Worm (Caenorhabditis elegans): Measurements from ENCODE around the gene sra-7.

The sra-7 gene

ce11 chrII:9544386-9544785, at the start of gene sra-7:
TSS of gene sra-7 (plus strand) at chrII:9544686.
- TF ChIP-seq tbx-7 (tag; optimal IDR thresholded peaks at IDR 0.05) (no peak), ceh-34 (tag; optimal IDR thresholded peaks at IDR 0.05) (no peak)

ce11 chrII:9497309-9497708, 47.2 kb upstream of the sra-7 start:
- TF ChIP-seq ceh-24 (tag; optimal IDR thresholded peaks at IDR 0.05) (no peak), ceh-2 (tag; optimal IDR thresholded peaks at IDR 0.05) (no peak), ceh-19 (GFP tag; optimal IDR thresholded peaks at IDR 0.05) (no peak), ceh-31 (tag; optimal IDR thresholded peaks at IDR 0.05) (peak; percentile 18), unc-42 (tag; optimal IDR thresholded peaks at IDR 0.05) (peak; percentile 75), ceh-6 (GFP tag; optimal IDR thresholded peaks at IDR 0.05) (no peak), hlh-15 (tag; optimal IDR thresholded peaks at IDR 0.05) (no peak), lim-6 (tag; optimal IDR thresholded peaks at IDR 0.05) (peak; percentile 1), npax-4 (tag; optimal IDR thresholded peaks at IDR 0.05) (no peak), ceh-14 (tag; optimal IDR thresholded peaks at IDR 0.05) (peak; percentile 13), pros-1 (tag; optimal IDR thresholded peaks at IDR 0.05) (no peak), tbx-7 (tag; optimal IDR thresholded peaks at IDR 0.05) (no peak)

- TF ChIP-seq sox-2 (GFP tag; IDR thresholded peaks at IDR 0.05) (no peak), nhr-11 (tag; optimal IDR thresholded peaks at IDR 0.05) (no peak), rnt-1 (tag; optimal IDR thresholded peaks at IDR 0.05) (no peak), pag-3 (tag; optimal IDR thresholded peaks at IDR 0.05; ENCODE audit: borderline replicate concordance) (no peak), elt-2 (tag; optimal IDR thresholded peaks at IDR 0.05) (peak; percentile 4), K09A11.1 (tag; optimal IDR thresholded peaks at IDR 0.05; ENCODE audit: insufficient read depth) (no peak), ceh-18 (tag; optimal IDR thresholded peaks at IDR 0.05) (no peak), hlh-6 (tag; optimal IDR thresholded peaks at IDR 0.05) (no peak), sox-4 (tag; optimal IDR thresholded peaks at IDR 0.05) (no peak), unc-3 (GFP tag; conservative IDR thresholded peaks at IDR 0.05) (no peak), unc-3 (tag; optimal IDR thresholded peaks at IDR 0.05) (no peak), unc-42 (tag; optimal IDR thresholded peaks at IDR 0.05) (peak; percentile 29), tbx-7 (tag; optimal IDR thresholded peaks at IDR 0.05) (no peak), mec-3 (tag; optimal IDR thresholded peaks at IDR 0.05; ENCODE audit: borderline replicate concordance) (no peak), elt-4 (tag; optimal IDR thresholded peaks at IDR 0.05) (no peak), hlh-13 (GFP tag; optimal IDR thresholded peaks at IDR 0.05) (no peak), gmeb-2 (tag; optimal IDR thresholded peaks at IDR 0.05) (no peak), zip-5 (tag; optimal IDR thresholded peaks at IDR 0.05) (no peak)
These were observed 45.9 kb upstream of the sra-7 start for ce11 chrII:9498589-9498988.

- TF ChIP-seq fax-1 (tag; optimal IDR thresholded peaks at IDR 0.05) (no peak), elt-2 (tag; optimal IDR thresholded peaks at IDR 0.05) (peak; percentile 50)
These were observed 43.6 kb upstream of the sra-7 start for ce11 chrII:9500926-9501325.

ce11 chrII:9501955-9502354, 42.5 kb upstream of the sra-7 start:
- no peak for TF ChIP-seq sox-4 (tag; optimal IDR thresholded peaks at IDR 0.05)
- no peak for TF ChIP-seq hlh-15 (tag; optimal IDR thresholded peaks at IDR 0.05)
- no peak for TF ChIP-seq tbx-2 (tag; optimal IDR thresholded peaks at IDR 0.05)
- TF ChIP-seq nhr-11 (tag; optimal IDR thresholded peaks at IDR 0.05), result no peak
- TF ChIP-seq ceh-18 (tag; optimal IDR thresholded peaks at IDR 0.05), result no peak
- no peak for TF ChIP-seq hlh-13 (GFP tag; optimal IDR thresholded peaks at IDR 0.05)
- no peak for TF ChIP-seq lim-6 (tag; optimal IDR thresholded peaks at IDR 0.05)
- TF ChIP-seq ceh-31 (tag; optimal IDR thresholded peaks at IDR 0.05), result no peak
- no peak for TF ChIP-seq odd-2 (tag; optimal IDR thresholded peaks at IDR 0.05)
- TF ChIP-seq mec-3 (tag; optimal IDR thresholded peaks at IDR 0.05; ENCODE audit: borderline replicate concordance), result no peak
- no peak for TF ChIP-seq unc-86 (tag; optimal IDR thresholded peaks at IDR 0.05)
- TF ChIP-seq eyg-1 (tag; optimal IDR thresholded peaks at IDR 0.05), result no peak
- TF ChIP-seq pat-9 (tag; optimal IDR thresholded peaks at IDR 0.05), result no peak
- no peak for TF ChIP-seq pha-2 (tag; optimal IDR thresholded peaks at IDR 0.05)
- no peak for TF ChIP-seq fkh-6 (tag; optimal IDR thresholded peaks at IDR 0.05)
- no peak for TF ChIP-seq npax-4 (tag; optimal IDR thresholded peaks at IDR 0.05)
- TF ChIP-seq elt-4 (tag; optimal IDR thresholded peaks at IDR 0.05), result no peak
- no peak for TF ChIP-seq unc-3 (GFP tag; conservative IDR thresholded peaks at IDR 0.05)
- no peak for TF ChIP-seq unc-3 (tag; optimal IDR thresholded peaks at IDR 0.05)
